Fruit fly (Drosophila melanogaster): ENCODE data around the gene Tmtc1.

The Tmtc1 gene

DNA sequence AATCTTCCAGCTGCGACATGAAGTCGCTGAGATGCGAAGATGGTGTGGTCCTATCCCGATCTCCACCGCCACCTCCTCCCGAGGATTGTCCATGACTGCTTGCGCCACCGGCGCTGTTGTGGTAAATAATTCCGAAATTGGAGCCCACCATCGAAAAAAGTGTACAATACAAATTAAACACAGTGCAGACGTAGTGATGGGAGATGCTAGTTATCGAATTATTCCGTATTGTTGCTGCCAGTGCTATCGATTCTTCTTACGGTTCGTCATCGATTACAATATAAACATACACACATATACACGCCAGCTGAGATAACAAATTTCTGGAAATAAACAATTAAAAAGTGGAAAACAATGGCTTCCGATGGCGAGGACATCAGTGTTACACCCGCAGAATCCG lies 90.1 kb downstream of the Tmtc1 start, which contains the start of the genes Taf10b and Taf10 (continued):
- TF ChIP-seq YL-1 (GFP tag; optimal IDR thresholded peaks at IDR 0.05), result peak; percentile 73
- TF ChIP-seq Ada2b (GFP tag; IDR thresholded peaks at IDR 0.05), result no peak
- no peak for TF ChIP-seq CG17328 (GFP tag; IDR thresholded peaks at IDR 0.05)
- no peak for TF ChIP-seq Dek (tag; optimal IDR thresholded peaks at IDR 0.05)
- peak; percentile 89 for TF ChIP-seq bbx (GFP tag; IDR thresholded peaks at IDR 0.05; ENCODE audit: partially characterized antibody)
- TF ChIP-seq CG31441 (GFP tag; IDR thresholded peaks at IDR 0.05), result no peak
- TF ChIP-seq hbn (GFP tag; IDR thresholded peaks at IDR 0.05; ENCODE audit: partially characterized antibody), result peak; percentile 84
- TF ChIP-seq sisA (GFP tag; IDR thresholded peaks at IDR 0.05), result no peak
- TF ChIP-seq stwl (tag; optimal IDR thresholded peaks at IDR 0.05), result peak; percentile 77
- no peak for TF ChIP-seq eyg (GFP tag; optimal IDR thresholded peaks at IDR 0.05)
- TF ChIP-seq CG9797 (GFP tag; optimal IDR thresholded peaks at IDR 0.05), result peak; percentile 30
- no peak for TF ChIP-seq jumu (GFP tag; optimal IDR thresholded peaks at IDR 0.05)
- no peak for TF ChIP-seq bab2 (GFP tag; optimal IDR thresholded peaks at IDR 0.05)
- no peak for TF ChIP-seq CG7928 (GFP tag; optimal IDR thresholded peaks at IDR 0.05)
- TF ChIP-seq CG10267 (tag; optimal IDR thresholded peaks at IDR 0.05), result peak; percentile 46
- no peak for TF ChIP-seq CG2199 (GFP tag; IDR thresholded peaks at IDR 0.05)
